Worm (Caenorhabditis elegans) whole organism, midembryonic: Measurements from ENCODE around the gene tag-290.

ENCODE experiments used
- flt-1 ChIP-seq: fragments of 200-800 bp; sonication (Bioruptor generic); IDR thresholded peaks from 2 replicates; pipeline ENCODE4 v1.3.6; 2022; ENCODE audit warnings: missing genetic modification characterization, missing compliant biosample characterization
- klf-2 ChIP-seq: fragments of 200-800 bp; sonication (Bioruptor generic); conservative IDR thresholded peaks from 2 replicates; pipeline ENCODE4 v1.3.6; 2022; ENCODE audit warnings: missing genetic modification reagents, missing genetic modification characterization, missing compliant biosample characterization

- TF ChIP-seq klf-2 (no peak), flt-1 (GFP tag; lab: Robert Waterston, UW) (no peak)
Measured at ce11 chrV:11631128-11631527, 18.0 kb downstream of the tag-290 start.
